Worm (Caenorhabditis elegans) whole organism, L4 larva: Measurements from ENCODE around the gene rbm-26.

Experiments
- aha-1 ChIP-seq: fragments of 150-350 bp; peaks from one replicate; lab custom pipeline; 2014; ENCODE audit warnings: missing biosample characterization, missing genetic modification characterization
- ztf-11 ChIP-seq: fragments of 150-350 bp; optimal IDR thresholded peaks from 2 replicates; lab custom pipeline; 2014; ENCODE audit warnings: missing biosample characterization, missing genetic modification characterization

DNA sequence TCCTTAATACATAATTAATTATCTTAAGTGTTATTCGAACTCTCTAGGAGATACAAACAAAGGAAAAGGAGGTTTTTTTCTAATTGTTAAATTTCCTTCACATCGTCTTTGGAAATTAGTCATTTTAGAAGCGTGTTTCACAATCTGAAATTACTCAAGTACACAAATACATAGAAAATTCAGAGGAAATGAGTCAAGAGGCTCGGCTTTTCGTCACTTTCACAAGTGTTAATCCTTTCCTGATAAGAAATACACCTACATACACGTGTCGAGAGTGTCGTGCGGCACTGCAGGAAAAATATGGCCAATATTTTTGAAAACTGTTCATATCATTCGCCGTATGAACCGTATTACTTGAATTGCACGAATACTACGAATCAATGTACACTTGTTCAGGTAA lies 35.8 kb downstream of the rbm-26 start, which contains the start of gene B0244.4:
- TF ChIP-seq ztf-11 (tag; lab: Kevin White, UChicago) (no peak), aha-1 (tag; lab: Kevin White, UChicago) (no peak)
